Fruit fly (Drosophila melanogaster) whole organism, embryonic: ENCODE results near the gene Paf-AHalpha.
"Not testable (repeated sequence)": the region's sequence is repeated elsewhere in the genome, so short reads cannot be mapped to it uniquely, and the experiment has no call there.

ENCODE experiments used
- Bgb ChIP-seq: fragments of 200-800 bp; sonication (Bioruptor generic); IDR thresholded peaks from 2 replicates; pipeline ENCODE4 v1.3.6; 2022; ENCODE audit warnings: missing biosample characterization, missing genetic modification characterization; ENCODE audit not compliant: partially characterized antibody
- CG10654 ChIP-seq: fragments of 200-800 bp; sonication (Bioruptor generic); optimal IDR thresholded peaks from 2 replicates; lab custom pipeline; 2016; ENCODE audit warnings: missing biosample characterization, missing genetic modification characterization
- CG13287 ChIP-seq: fragments of 200-800 bp; sonication (Bioruptor generic); IDR thresholded peaks from 2 replicates; pipeline ENCODE4 v1.3.6; 2022; ENCODE audit warnings: missing biosample characterization, missing genetic modification characterization; ENCODE audit not compliant: partially characterized antibody
- CG14860 ChIP-seq: fragments of 200-800 bp; sonication (Bioruptor generic); IDR thresholded peaks from 3 replicates; pipeline ENCODE4 v1.3.6; 2022; ENCODE audit warnings: missing biosample characterization, missing genetic modification characterization; ENCODE audit not compliant: partially characterized antibody
- CG30020 ChIP-seq: fragments of 200-800 bp; optimal IDR thresholded peaks from 2 replicates; lab custom pipeline; 2019; ENCODE audit warnings: missing biosample characterization, mild to moderate bottlenecking, missing genetic modification characterization, moderate library complexity
- CG32532 ChIP-seq: fragments of 200-800 bp; sonication (Bioruptor generic); IDR thresholded peaks from 2 replicates; pipeline ENCODE4 v1.3.6; 2022; ENCODE audit warnings: missing biosample characterization, missing genetic modification characterization
- CG34224 ChIP-seq: fragments of 200-800 bp; sonication (Bioruptor generic); IDR thresholded peaks from 3 replicates; pipeline ENCODE4 v1.3.6; 2022; ENCODE audit warnings: missing biosample characterization, missing genetic modification characterization; ENCODE audit not compliant: partially characterized antibody
- CG42726 ChIP-seq: fragments of 200-800 bp; sonication (Bioruptor generic); IDR thresholded peaks from 2 replicates; pipeline ENCODE4 v1.3.6; 2022; ENCODE audit warnings: missing biosample characterization, missing genetic modification characterization; ENCODE audit not compliant: partially characterized antibody
- CG7357 ChIP-seq: fragments of 200-800 bp; sonication (Bioruptor generic); IDR thresholded peaks from 3 replicates; pipeline ENCODE4 v1.3.6; 2022; ENCODE audit warnings: missing biosample characterization, missing genetic modification characterization
- CG8290 ChIP-seq, 3 experiments: fragments of 200-800 bp; sonication (Bioruptor generic); optimal IDR thresholded peaks; 2 replicates each; lab custom pipeline; 2016 to 2019; ENCODE audit warnings: missing biosample characterization in 3 of 3, missing genetic modification characterization in 3 of 3, mild to moderate bottlenecking in 2 of 3, moderate library complexity in 1 of 3
- CkIIα-i1 ChIP-seq: fragments of 200-800 bp; sonication (Bioruptor generic); IDR thresholded peaks from 2 replicates; pipeline ENCODE4 v1.3.6; 2022; ENCODE audit warnings: missing biosample characterization, missing genetic modification characterization
- Dll ChIP-seq: fragments of 200-800 bp; sonication (Bioruptor generic); IDR thresholded peaks from 4 replicates; pipeline ENCODE4 v1.3.6; 2022; ENCODE audit warnings: missing biosample characterization, missing genetic modification characterization; ENCODE audit not compliant: partially characterized antibody
- Dref ChIP-seq: fragments of 200-800 bp; sonication (Bioruptor generic); IDR thresholded peaks from 2 replicates; pipeline ENCODE4 v1.3.6; 2022; ENCODE audit warnings: missing biosample characterization, missing genetic modification characterization
- Gug ChIP-seq: fragments of 200-800 bp; sonication (Bioruptor generic); IDR thresholded peaks from 4 replicates; pipeline ENCODE4 v1.3.6; 2022; ENCODE audit warnings: missing biosample characterization, missing genetic modification characterization
- Hr78 ChIP-seq, 2 experiments: fragments of 200-800 bp in 1 of 2; fragments of >200 bp in 1 of 2; sonication (Bioruptor generic) in 1 of 2; optimal IDR thresholded peaks; 2 replicates each; lab custom pipeline; 2017 to 2019; ENCODE audit warnings: missing biosample characterization in 2 of 2, missing genetic modification characterization in 2 of 2, mild to moderate bottlenecking in 1 of 2, moderate library complexity in 1 of 2
- Med ChIP-seq: fragments of 200-800 bp; sonication (Bioruptor generic); peaks from one replicate; lab custom pipeline; 2016; ENCODE audit warnings: missing biosample characterization, missing genetic modification characterization, mild to moderate bottlenecking, inconsistent platforms, moderate library complexity
- Ptx1 ChIP-seq: fragments of 200-800 bp; sonication (Bioruptor generic); IDR thresholded peaks from 2 replicates; pipeline ENCODE4 v1.3.6; 2022; ENCODE audit warnings: missing biosample characterization, missing genetic modification characterization
- Rfx ChIP-seq: fragments of 200-800 bp; sonication (Bioruptor generic); IDR thresholded peaks from 2 replicates; pipeline ENCODE4 v1.3.6; 2022; ENCODE audit warnings: missing biosample characterization, missing genetic modification characterization
- Scr ChIP-seq: fragments of 200-800 bp; sonication (Bioruptor generic); IDR thresholded peaks from 2 replicates; pipeline ENCODE4 v1.3.6; 2022; ENCODE audit warnings: missing biosample characterization, missing genetic modification characterization; ENCODE audit not compliant: partially characterized antibody
- amos ChIP-seq: fragments of 200-800 bp; sonication (Bioruptor generic); IDR thresholded peaks from 2 replicates; pipeline ENCODE4 v1.3.6; 2022; ENCODE audit warnings: missing biosample characterization, missing genetic modification characterization; ENCODE audit not compliant: partially characterized antibody
- bbx ChIP-seq: fragments of 200-800 bp; sonication (Bioruptor generic); IDR thresholded peaks from 2 replicates; pipeline ENCODE4 v1.3.6; 2022; ENCODE audit warnings: missing biosample characterization, missing genetic modification characterization; ENCODE audit not compliant: partially characterized antibody
- chinmo ChIP-seq: fragments of 200-800 bp; sonication (Bioruptor generic); IDR thresholded peaks from 4 replicates; pipeline ENCODE4 v1.3.6; 2022; ENCODE audit warnings: missing biosample characterization, missing genetic modification characterization; ENCODE audit not compliant: partially characterized antibody
- hb ChIP-seq: fragments of 200-800 bp; sonication (Bioruptor generic); IDR thresholded peaks from 3 replicates; pipeline ENCODE4 v1.3.6; 2022; ENCODE audit warnings: missing biosample characterization, missing genetic modification characterization; ENCODE audit not compliant: partially characterized antibody
- klu ChIP-seq: fragments of 200-800 bp; sonication (Bioruptor generic); IDR thresholded peaks from 2 replicates; pipeline ENCODE4 v1.3.6; 2022; ENCODE audit warnings: missing biosample characterization, missing genetic modification characterization
- knrl ChIP-seq: fragments of 200-800 bp; sonication (Bioruptor generic); IDR thresholded peaks from 3 replicates; pipeline ENCODE4 v1.3.6; 2022; ENCODE audit warnings: missing biosample characterization, missing genetic modification characterization; ENCODE audit not compliant: partially characterized antibody
- mld ChIP-seq: fragments of 200-800 bp; sonication (Bioruptor generic); IDR thresholded peaks from 3 replicates; pipeline ENCODE4 v1.3.6; 2022; ENCODE audit warnings: missing biosample characterization, missing genetic modification characterization; ENCODE audit not compliant: partially characterized antibody
- nerfin-2 ChIP-seq: fragments of 200-800 bp; sonication (Bioruptor generic); IDR thresholded peaks from 2 replicates; pipeline ENCODE4 v1.3.6; 2022; ENCODE audit warnings: missing biosample characterization, missing genetic modification characterization; ENCODE audit not compliant: partially characterized antibody
- pan ChIP-seq, 4 experiments: fragments of >200 bp in 3 of 4; fragments of 200-800 bp in 1 of 4; sonication (Bioruptor generic) in 1 of 4; optimal IDR thresholded peaks in 3 of 4; IDR thresholded peaks in 1 of 4; 2 replicates each; pipeline versions ENCODE4 v1.3.6 to Lab custom; 2017 to 2022; ENCODE audit warnings: missing biosample characterization in 2 of 4, missing genetic modification characterization in 2 of 4, mixed read lengths in 1 of 4
- prd ChIP-seq, 3 experiments: fragments of >200 bp in 2 of 3; fragments of 200-800 bp in 1 of 3; sonication (Bioruptor generic) in 1 of 3; optimal IDR thresholded peaks in 2 of 3; IDR thresholded peaks in 1 of 3; 2 replicates in 2 of 3; 3 replicates in 1 of 3; pipeline versions ENCODE4 v1.3.6 to Lab custom; 2017 to 2022; ENCODE audit warnings: missing biosample characterization in 1 of 3, missing genetic modification characterization in 1 of 3
- sens ChIP-seq: fragments of 200-800 bp; sonication (Bioruptor generic); peaks from one replicate; lab custom pipeline; 2016; ENCODE audit warnings: missing biosample characterization, missing genetic modification characterization
- sna ChIP-seq: fragments of 200-800 bp; sonication (Bioruptor generic); IDR thresholded peaks from 2 replicates; pipeline ENCODE4 v1.3.6; 2022; ENCODE audit warnings: missing biosample characterization, missing genetic modification characterization; ENCODE audit not compliant: partially characterized antibody
- ssp ChIP-seq: fragments of 200-800 bp; sonication (Bioruptor generic); IDR thresholded peaks from 2 replicates; pipeline ENCODE4 v1.3.6; 2022; ENCODE audit warnings: missing biosample characterization, missing genetic modification characterization
- tna ChIP-seq: fragments of 200-800 bp; sonication (Bioruptor generic); IDR thresholded peaks from 2 replicates; pipeline ENCODE4 v1.3.6; 2022; ENCODE audit warnings: missing biosample characterization, missing genetic modification characterization; ENCODE audit not compliant: partially characterized antibody
- unc-4 ChIP-seq: fragments of 200-800 bp; sonication (Bioruptor generic); IDR thresholded peaks from 2 replicates; pipeline ENCODE4 v1.3.6; 2022; ENCODE audit warnings: missing biosample characterization, missing genetic modification characterization; ENCODE audit not compliant: partially characterized antibody
- vnd ChIP-seq: fragments of 200-800 bp; sonication (Bioruptor generic); IDR thresholded peaks from 3 replicates; pipeline ENCODE4 v1.3.6; 2022; ENCODE audit warnings: missing biosample characterization, missing genetic modification characterization; ENCODE audit not compliant: partially characterized antibody

Paf-AHalpha gene

dm6 chrX:15802880-15803650, 17.7 kb upstream of the Paf-AHalpha start (continued):
- TF ChIP-seq CkIIα-i1 (no peak), CG10654 (GFP tag; lab: Kevin White, UChicago) (no peak)
- TF ChIP-seq, all 482 proteins: peak for 126

dm6 chrX:15799085-15799557, 13.7 kb upstream of the Paf-AHalpha start, which contains the start of the genes sordd2 and CG15602:
TSS of gene sordd2 (minus strand) at chrX:15799162.
TSS of gene CG15602 (plus strand) at chrX:15799426.
- peak; percentile 87 for TF ChIP-seq CG8290 (GFP tag; optimal IDR thresholded peaks at IDR 0.05; lab: Kevin White, UChicago)
- not testable (repeated sequence) for TF ChIP-seq CG8290 (tag; optimal IDR thresholded peaks at IDR 0.05; lab: Kevin White, UChicago); pan (optimal IDR thresholded peaks at IDR 0.05; lab: Kevin White, UChicago); prd (optimal IDR thresholded peaks at IDR 0.05; lab: Kevin White, UChicago)
- TF ChIP-seq CG14860, result peak; percentile 56
- TF ChIP-seq pan (GFP tag; optimal IDR thresholded peaks at IDR 0.05 in 1 of 2, IDR thresholded peaks at IDR 0.05 in 1 of 2), result peak in 1 of 2 experiments; percentile 24
- peak; percentile 63 for TF ChIP-seq amos (GFP tag; lab: Robert Waterston, UW)
- TF ChIP-seq Rfx, result peak; percentile 31; the same call in 1 of the 2 replicates
- peak; percentile 62 for TF ChIP-seq tna (GFP tag; lab: Robert Waterston, UW)
- TF ChIP-seq ssp, result peak; percentile 95
- peak; percentile 76 for TF ChIP-seq hb (GFP tag; lab: Robert Waterston, UW)
- TF ChIP-seq mld (GFP tag; lab: Robert Waterston, UW), result 0 out of 3 replicates have a peak, but pooled peaks have one; percentile 20
- TF ChIP-seq vnd (GFP tag; lab: Robert Waterston, UW), result peak; percentile 68
- TF ChIP-seq Gug, result peak; percentile 21; the same call in 1 of the 4 replicates
- TF ChIP-seq knrl (GFP tag; lab: Robert Waterston, UW), result peak; percentile 81
- peak; percentile 65 for TF ChIP-seq sens (GFP tag; lab: Kevin White, UChicago)
- TF ChIP-seq CG7357 (GFP tag; lab: Robert Waterston, UW), result 0 out of 3 replicates have a peak, but pooled peaks have one; percentile 20
- peak; percentile 33 for TF ChIP-seq CG13287 (GFP tag; lab: Robert Waterston, UW)
- TF ChIP-seq Med, result peak; percentile 15
- peak; percentile 71 for TF ChIP-seq Dref (GFP tag; lab: Robert Waterston, UW)
- peak; percentile 80; the same call in 1 of the 2 replicates for TF ChIP-seq CG42726 (GFP tag; lab: Robert Waterston, UW)
- TF ChIP-seq CG30020 (tag; lab: Kevin White, UChicago), result peak; percentile 88
- TF ChIP-seq prd (GFP tag; IDR thresholded peaks at IDR 0.05; lab: Robert Waterston, UW), result peak; percentile 31; the same call in 1 of the 3 replicates
- TF ChIP-seq nerfin-2, result peak; percentile 40; the same call in 1 of the 2 replicates
- TF ChIP-seq Ptx1 (GFP tag; lab: Robert Waterston, UW), result 0 out of 2 replicates have a peak, but pooled peaks have one; percentile 11
- TF ChIP-seq unc-4, result peak; percentile 84
- TF ChIP-seq Scr, result peak; percentile 81
- TF ChIP-seq chinmo, result 0 out of 4 replicates have a peak, but pooled peaks have one; percentile 20
- peak; percentile 17; the same call in 1 of the 2 replicates for TF ChIP-seq CG32532 (GFP tag; lab: Robert Waterston, UW)
- TF ChIP-seq sna (GFP tag; lab: Robert Waterston, UW), result peak; percentile 67
- TF ChIP-seq Hr78 (GFP tag; optimal IDR thresholded peaks at IDR 0.05; lab: Kevin White, UChicago), result peak in 1 of 2 experiments; percentile 66
- TF ChIP-seq Bgb (GFP tag; lab: Robert Waterston, UW), result peak; percentile 94
- TF ChIP-seq Dll (GFP tag; lab: Robert Waterston, UW), result peak; percentile 80
- peak; percentile 60; the same call in 2 of the 3 replicates for TF ChIP-seq CG34224 (GFP tag; lab: Robert Waterston, UW)
- peak; percentile 86 for TF ChIP-seq bbx
- peak; percentile 18; the same call in 1 of the 2 replicates for TF ChIP-seq klu (GFP tag; lab: Robert Waterston, UW)
